Worm (Caenorhabditis elegans) whole organism, L3 larva: ENCODE data around the gene fmo-4.

Experiments
- ama-1 ChIP-seq: fragments of 150-350 bp; optimal IDR thresholded peaks from 2 replicates; lab custom pipeline; 2018
- lin-39 ChIP-seq: fragments of 150-350 bp; optimal IDR thresholded peaks from 2 replicates; lab custom pipeline; 2018; ENCODE audit warnings: missing biosample characterization, missing genetic modification reagents, missing genetic modification characterization
- nhr-76 ChIP-seq: fragments of 150-350 bp; sonication (generic microtip); optimal IDR thresholded peaks from 5 replicates; lab custom pipeline; 2014; ENCODE audit warnings: missing biosample characterization, missing genetic modification characterization
- snpc-4 ChIP-seq: fragments of 150-350 bp; optimal IDR thresholded peaks from 2 replicates; lab custom pipeline; 2014; ENCODE audit warnings: missing biosample characterization, missing genetic modification characterization
- tbx-2 ChIP-seq: sonication (generic microtip); optimal IDR thresholded peaks from 2 replicates; lab custom pipeline; 2016; ENCODE audit warnings: mild to moderate bottlenecking, missing genetic modification characterization, missing compliant biosample characterization
- unc-39 ChIP-seq: sonication (generic microtip); optimal IDR thresholded peaks from 4 replicates; lab custom pipeline; 2017; ENCODE audit warnings: missing biosample characterization, missing genetic modification characterization
- ztf-11 ChIP-seq: fragments of 150-350 bp; optimal IDR thresholded peaks from 2 replicates; lab custom pipeline; 2014; ENCODE audit warnings: missing biosample characterization, missing genetic modification characterization

DNA sequence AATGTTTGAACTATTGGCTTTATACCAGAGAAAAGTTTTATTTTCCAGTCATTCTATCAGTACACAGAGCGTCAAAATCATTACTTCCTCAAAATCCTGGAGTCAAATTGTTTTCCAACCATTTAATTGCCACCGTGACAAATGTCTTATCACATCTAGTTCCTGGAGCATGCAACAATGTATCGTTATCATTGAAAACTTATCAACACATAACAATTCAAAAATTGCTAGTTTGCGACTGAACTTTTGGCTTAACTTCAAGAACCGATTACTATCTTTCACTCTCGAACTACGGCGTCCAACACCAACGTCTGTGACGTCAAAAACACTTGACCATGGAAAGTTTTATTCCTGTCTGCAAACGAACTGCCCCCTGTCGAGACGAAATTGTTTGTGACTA, 31.5 kb upstream of the fmo-4 start:
- no peak for TF ChIP-seq unc-39
- no peak for TF ChIP-seq tbx-2 (tag; lab: Kevin White, UChicago)
- no peak for TF ChIP-seq nhr-76 (tag; lab: Kevin White, UChicago)
- TF ChIP-seq lin-39 (tag; lab: Kevin White, UChicago) = no peak
- TF ChIP-seq ama-1 (lab: Kevin White, UChicago) = no peak
- TF ChIP-seq ztf-11 (tag; lab: Kevin White, UChicago) = no peak
- TF ChIP-seq snpc-4 = no peak
